Fruit fly (Drosophila melanogaster): ENCODE measurements around the gene wapl.

DNA sequence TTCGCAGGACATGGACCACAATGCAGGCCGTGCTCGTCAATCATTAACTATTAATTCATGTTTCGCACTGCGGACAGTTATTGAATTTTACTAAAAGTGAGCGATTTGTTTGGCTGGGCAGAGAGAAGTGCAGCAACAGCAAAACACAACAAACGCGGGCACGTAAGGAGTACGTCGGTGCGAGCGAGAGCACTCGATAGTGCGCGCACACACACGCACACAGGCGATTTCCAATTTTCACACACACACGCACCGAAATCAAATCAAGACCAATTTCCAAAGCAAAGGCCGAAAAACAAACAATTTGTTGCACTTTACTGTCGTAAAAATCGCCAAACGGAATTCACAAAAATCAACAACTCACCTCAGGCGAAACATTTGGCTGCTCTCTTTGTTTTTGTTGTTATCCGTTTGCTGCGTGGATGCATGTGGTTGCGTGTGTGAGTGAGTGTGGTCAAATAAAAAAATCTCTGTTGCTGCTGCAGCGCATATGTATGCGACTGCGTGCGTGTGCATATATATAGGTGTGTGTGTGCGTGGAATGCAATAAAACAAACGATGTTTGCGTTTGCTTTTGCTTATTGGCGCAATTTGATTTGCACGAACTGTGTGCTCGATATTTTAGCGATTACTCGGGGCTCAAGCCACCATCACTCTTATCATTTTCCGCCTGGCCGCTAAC lies 713 bp downstream of the wapl start:
- TF ChIP-seq cnc (optimal IDR thresholded peaks at IDR 0.05) = no peak
- peak; percentile 86 for TF ChIP-seq tj (GFP tag; optimal IDR thresholded peaks at IDR 0.05)
- no peak for TF ChIP-seq Hr96 (GFP tag; optimal IDR thresholded peaks at IDR 0.05)
- no peak for TF ChIP-seq CG33017 (tag; optimal IDR thresholded peaks at IDR 0.05)
- TF ChIP-seq cic (GFP tag; optimal IDR thresholded peaks at IDR 0.05) = no peak
- no peak for TF ChIP-seq kay (GFP tag; ENCODE audit: borderline replicate concordance)
- TF ChIP-seq toe (GFP tag; optimal IDR thresholded peaks at IDR 0.05) = no peak
- TF ChIP-seq CG7101 (tag; optimal IDR thresholded peaks at IDR 0.05) = no peak
- no peak for TF ChIP-seq CG1620 (GFP tag; optimal IDR thresholded peaks at IDR 0.05)
- no peak for TF ChIP-seq Clk (GFP tag; optimal IDR thresholded peaks at IDR 0.05)
- no peak for TF ChIP-seq CG12768 (GFP tag; optimal IDR thresholded peaks at IDR 0.05)
- TF ChIP-seq CG14711 (tag; optimal IDR thresholded peaks at IDR 0.05) = no peak
- no peak for TF ChIP-seq bab1 (GFP tag; optimal IDR thresholded peaks at IDR 0.05)
